Fruit fly (Drosophila melanogaster) whole organism, embryonic: Measurements from ENCODE around the gene put.

ENCODE experiments used
- Antp ChIP-seq: fragments of 200-800 bp; sonication (Bioruptor generic); optimal IDR thresholded peaks from 3 replicates; lab custom pipeline; 2016; ENCODE audit warnings: missing biosample characterization, missing genetic modification characterization
- Asciz ChIP-seq: fragments of 200-800 bp; sonication (Bioruptor generic); optimal IDR thresholded peaks from 2 replicates; lab custom pipeline; 2017; ENCODE audit warnings: missing biosample characterization, mild to moderate bottlenecking, missing genetic modification characterization, missing genetic modification reagents
- Awh ChIP-seq: fragments of 200-800 bp; sonication (Bioruptor generic); IDR thresholded peaks from 2 replicates; pipeline ENCODE4, ENCODE4 v1.3.6; 2022; ENCODE audit warnings: missing biosample characterization, missing genetic modification characterization
- Bdp1 ChIP-seq: fragments of 200-800 bp; sonication (Bioruptor generic); optimal IDR thresholded peaks from 3 replicates; lab custom pipeline; 2016; ENCODE audit warnings: missing biosample characterization, missing genetic modification characterization
- CG10654 ChIP-seq: fragments of 200-800 bp; sonication (Bioruptor generic); optimal IDR thresholded peaks from 2 replicates; lab custom pipeline; 2016; ENCODE audit warnings: missing biosample characterization, missing genetic modification characterization
- CG13624 ChIP-seq: fragments of 200-800 bp; sonication (Bioruptor generic); optimal IDR thresholded peaks from 2 replicates; lab custom pipeline; 2016; ENCODE audit warnings: missing biosample characterization, missing genetic modification characterization
- CG14667 ChIP-seq: fragments of 200-800 bp; sonication (Bioruptor generic); IDR thresholded peaks from 2 replicates; pipeline ENCODE4 v1.3.6; 2022; ENCODE audit warnings: missing biosample characterization, missing genetic modification characterization
- CG14965 ChIP-seq: fragments of 200-800 bp; sonication (Bioruptor generic); optimal IDR thresholded peaks from 2 replicates; lab custom pipeline; 2016; ENCODE audit warnings: missing biosample characterization, missing genetic modification characterization, borderline replicate concordance
- CG1529 ChIP-seq: fragments of 200-800 bp; sonication (Bioruptor generic); optimal IDR thresholded peaks from 3 replicates; lab custom pipeline; 2018; ENCODE audit warnings: missing biosample characterization, missing genetic modification characterization
- CG16815 ChIP-seq: fragments of 200-800 bp; sonication (Bioruptor generic); optimal IDR thresholded peaks from 3 replicates; lab custom pipeline; 2017; ENCODE audit warnings: missing biosample characterization, mild to moderate bottlenecking, missing genetic modification characterization
- CG2678 ChIP-seq: fragments of 200-800 bp; sonication (Bioruptor generic); optimal IDR thresholded peaks from 3 replicates; lab custom pipeline; 2019; ENCODE audit warnings: missing biosample characterization, mild to moderate bottlenecking, missing genetic modification characterization, moderate library complexity
- CG31224 ChIP-seq: fragments of 200-800 bp; sonication (Bioruptor generic); IDR thresholded peaks from 2 replicates; pipeline ENCODE4 v1.3.6; 2022; ENCODE audit warnings: missing biosample characterization, missing genetic modification characterization
- CG32532 ChIP-seq: fragments of 200-800 bp; sonication (Bioruptor generic); IDR thresholded peaks from 2 replicates; pipeline ENCODE4 v1.3.6; 2022; ENCODE audit warnings: missing biosample characterization, missing genetic modification characterization
- CG33213 ChIP-seq: fragments of 200-800 bp; sonication (Bioruptor generic); optimal IDR thresholded peaks from 3 replicates; lab custom pipeline; 2016; ENCODE audit warnings: missing biosample characterization, missing genetic modification characterization
- CG34224 ChIP-seq: fragments of 200-800 bp; sonication (Bioruptor generic); IDR thresholded peaks from 3 replicates; pipeline ENCODE4 v1.3.6; 2022; ENCODE audit warnings: missing biosample characterization, missing genetic modification characterization; ENCODE audit not compliant: partially characterized antibody
- CG3995 ChIP-seq: fragments of 200-800 bp; sonication (Bioruptor generic); optimal IDR thresholded peaks from 3 replicates; lab custom pipeline; 2016; ENCODE audit warnings: missing biosample characterization, missing genetic modification characterization
- CG4617 ChIP-seq: fragments of 200-800 bp; sonication (Bioruptor generic); optimal IDR thresholded peaks from 3 replicates; lab custom pipeline; 2016; ENCODE audit warnings: missing biosample characterization, missing genetic modification characterization, borderline replicate concordance
- CG4730 ChIP-seq: fragments of 200-800 bp; sonication (Bioruptor generic); IDR thresholded peaks from 2 replicates; pipeline ENCODE4 v1.3.6; 2022; ENCODE audit warnings: missing biosample characterization, missing genetic modification characterization
- CG5245 ChIP-seq: fragments of 200-800 bp; sonication (Bioruptor generic); optimal IDR thresholded peaks from 3 replicates; lab custom pipeline; 2016; ENCODE audit warnings: missing biosample characterization, missing genetic modification characterization
- CG6654 ChIP-seq: fragments of 200-800 bp; sonication (Bioruptor generic); optimal IDR thresholded peaks from 2 replicates; lab custom pipeline; 2017; ENCODE audit warnings: missing biosample characterization, mild to moderate bottlenecking, missing genetic modification characterization
- CG6791 ChIP-seq: fragments of 200-800 bp; sonication (Bioruptor generic); IDR thresholded peaks from 3 replicates; pipeline ENCODE4 v1.3.6; 2022; ENCODE audit warnings: missing biosample characterization, missing genetic modification characterization; ENCODE audit not compliant: partially characterized antibody
- CG6854 ChIP-seq: fragments of 200-800 bp; sonication (Bioruptor generic); optimal IDR thresholded peaks from 3 replicates; lab custom pipeline; 2017; ENCODE audit warnings: missing biosample characterization, mild to moderate bottlenecking, missing genetic modification characterization
- CG8290 ChIP-seq, 3 experiments: fragments of 200-800 bp; sonication (Bioruptor generic); optimal IDR thresholded peaks; 2 replicates each; lab custom pipeline; 2016 to 2019; ENCODE audit warnings: missing biosample characterization in 3 of 3, missing genetic modification characterization in 3 of 3, mild to moderate bottlenecking in 2 of 3, moderate library complexity in 1 of 3
- CG9437 ChIP-seq: fragments of 200-800 bp; sonication (Bioruptor generic); optimal IDR thresholded peaks from 2 replicates; lab custom pipeline; 2018; ENCODE audit warnings: missing biosample characterization, mild to moderate bottlenecking, missing genetic modification characterization
- Dek ChIP-seq: fragments of 200-800 bp; sonication (Bioruptor generic); optimal IDR thresholded peaks from 3 replicates; lab custom pipeline; 2019; ENCODE audit warnings: missing biosample characterization, mild to moderate bottlenecking, missing genetic modification characterization, moderate library complexity
- Drgx ChIP-seq: fragments of 200-800 bp; sonication (Bioruptor generic); IDR thresholded peaks from 2 replicates; pipeline ENCODE4 v1.3.6; 2022; ENCODE audit warnings: missing biosample characterization, missing genetic modification characterization
- MTF-1 ChIP-seq: fragments of 200-800 bp; sonication (Bioruptor generic); optimal IDR thresholded peaks from 2 replicates; lab custom pipeline; 2018; ENCODE audit warnings: missing biosample characterization, mild to moderate bottlenecking, missing genetic modification characterization, borderline replicate concordance
- Mad ChIP-seq: fragments of 200-800 bp; sonication (Bioruptor generic); optimal IDR thresholded peaks from 2 replicates; lab custom pipeline; 2016; ENCODE audit warnings: missing biosample characterization, missing genetic modification characterization
- Myb ChIP-seq: fragments of 200-800 bp; sonication (Bioruptor generic); optimal IDR thresholded peaks from 2 replicates; lab custom pipeline; 2016; ENCODE audit warnings: missing biosample characterization, missing genetic modification characterization
- Ravus ChIP-seq: fragments of 200-800 bp; sonication (Bioruptor generic); IDR thresholded peaks from 2 replicates; pipeline ENCODE4 v1.3.6; 2022; ENCODE audit warnings: missing biosample characterization, missing genetic modification characterization
- Rx ChIP-seq: fragments of 200-800 bp; sonication (Bioruptor generic); IDR thresholded peaks from 2 replicates; pipeline ENCODE4 v1.3.6; 2022; ENCODE audit warnings: missing biosample characterization, missing genetic modification characterization
- Side ChIP-seq: fragments of 200-800 bp; sonication (Bioruptor generic); optimal IDR thresholded peaks from 2 replicates; lab custom pipeline; 2016; ENCODE audit warnings: missing biosample characterization, missing genetic modification characterization
- Sox100B ChIP-seq: fragments of 200-800 bp; sonication (Bioruptor generic); optimal IDR thresholded peaks from 3 replicates; lab custom pipeline; 2018; ENCODE audit warnings: missing biosample characterization, mild to moderate bottlenecking, missing genetic modification characterization
- YL-1 ChIP-seq: fragments of 200-800 bp; sonication (Bioruptor generic); optimal IDR thresholded peaks from 3 replicates; lab custom pipeline; 2017; ENCODE audit warnings: missing biosample characterization, mild to moderate bottlenecking, missing genetic modification characterization
- abd-A ChIP-seq: fragments of 200-800 bp; sonication (Bioruptor generic); optimal IDR thresholded peaks from 3 replicates; lab custom pipeline; 2019; ENCODE audit warnings: missing biosample characterization, mild to moderate bottlenecking, missing genetic modification characterization, moderate library complexity
- emc ChIP-seq: fragments of 200-800 bp; sonication (Bioruptor generic); optimal IDR thresholded peaks from 2 replicates; lab custom pipeline; 2016; ENCODE audit warnings: missing biosample characterization, missing genetic modification characterization
- ems ChIP-seq: fragments of 200-800 bp; sonication (Bioruptor generic); optimal IDR thresholded peaks from 3 replicates; lab custom pipeline; 2016; ENCODE audit warnings: missing biosample characterization, missing genetic modification characterization
- gem ChIP-seq: fragments of 200-800 bp; sonication (Bioruptor generic); optimal IDR thresholded peaks from 2 replicates; lab custom pipeline; 2019; ENCODE audit warnings: missing biosample characterization, mild to moderate bottlenecking, missing genetic modification characterization, moderate library complexity
- grau ChIP-seq: fragments of 200-800 bp; optimal IDR thresholded peaks from 3 replicates; lab custom pipeline; 2019; ENCODE audit warnings: missing biosample characterization, mild to moderate bottlenecking, missing genetic modification characterization, moderate library complexity
- gsb-n ChIP-seq: fragments of 200-800 bp; sonication (Bioruptor generic); optimal IDR thresholded peaks from 3 replicates; lab custom pipeline; 2018; ENCODE audit warnings: missing biosample characterization, mild to moderate bottlenecking, missing genetic modification characterization
- hth ChIP-seq: fragments of >200 bp; optimal IDR thresholded peaks from 2 replicates; lab custom pipeline; 2017; ENCODE audit warnings: inconsistent platforms
- insv ChIP-seq, 2 experiments: fragments of 200-800 bp; sonication (Bioruptor generic); optimal IDR thresholded peaks; 3 replicates each; lab custom pipeline; 2016 to 2018; ENCODE audit warnings: missing biosample characterization in 2 of 2, missing genetic modification characterization in 2 of 2
- jing ChIP-seq: fragments of 200-800 bp; sonication (Bioruptor generic); optimal IDR thresholded peaks from 2 replicates; lab custom pipeline; 2018; ENCODE audit warnings: missing biosample characterization, mild to moderate bottlenecking, missing genetic modification characterization
- kay ChIP-seq: fragments of 200-800 bp; sonication (Bioruptor generic); optimal IDR thresholded peaks from 2 replicates; lab custom pipeline; 2016; ENCODE audit warnings: missing biosample characterization, missing genetic modification characterization
- onecut ChIP-seq: fragments of 200-800 bp; sonication (Bioruptor generic); IDR thresholded peaks from 2 replicates; pipeline ENCODE4 v1.3.6; 2022; ENCODE audit warnings: missing biosample characterization, missing genetic modification characterization
- sisA ChIP-seq: fragments of 200-800 bp; sonication (Bioruptor generic); IDR thresholded peaks from 2 replicates; pipeline ENCODE4 v1.3.6; 2022; ENCODE audit warnings: missing biosample characterization, missing genetic modification characterization
- twi ChIP-seq: fragments of 200-800 bp; optimal IDR thresholded peaks from 2 replicates; lab custom pipeline; 2019; ENCODE audit warnings: missing biosample characterization, mild to moderate bottlenecking, missing genetic modification characterization, moderate library complexity
- z ChIP-seq: fragments of 200-800 bp; sonication (Bioruptor generic); IDR thresholded peaks from 3 replicates; pipeline ENCODE4 v1.3.6; 2022; ENCODE audit warnings: missing biosample characterization, missing genetic modification characterization
- zen2 ChIP-seq: fragments of 200-800 bp; sonication (Bioruptor generic); IDR thresholded peaks from 3 replicates; pipeline ENCODE4 v1.3.6; 2022; ENCODE audit warnings: missing biosample characterization, missing genetic modification characterization; ENCODE audit not compliant: partially characterized antibody

The put gene

DNA sequence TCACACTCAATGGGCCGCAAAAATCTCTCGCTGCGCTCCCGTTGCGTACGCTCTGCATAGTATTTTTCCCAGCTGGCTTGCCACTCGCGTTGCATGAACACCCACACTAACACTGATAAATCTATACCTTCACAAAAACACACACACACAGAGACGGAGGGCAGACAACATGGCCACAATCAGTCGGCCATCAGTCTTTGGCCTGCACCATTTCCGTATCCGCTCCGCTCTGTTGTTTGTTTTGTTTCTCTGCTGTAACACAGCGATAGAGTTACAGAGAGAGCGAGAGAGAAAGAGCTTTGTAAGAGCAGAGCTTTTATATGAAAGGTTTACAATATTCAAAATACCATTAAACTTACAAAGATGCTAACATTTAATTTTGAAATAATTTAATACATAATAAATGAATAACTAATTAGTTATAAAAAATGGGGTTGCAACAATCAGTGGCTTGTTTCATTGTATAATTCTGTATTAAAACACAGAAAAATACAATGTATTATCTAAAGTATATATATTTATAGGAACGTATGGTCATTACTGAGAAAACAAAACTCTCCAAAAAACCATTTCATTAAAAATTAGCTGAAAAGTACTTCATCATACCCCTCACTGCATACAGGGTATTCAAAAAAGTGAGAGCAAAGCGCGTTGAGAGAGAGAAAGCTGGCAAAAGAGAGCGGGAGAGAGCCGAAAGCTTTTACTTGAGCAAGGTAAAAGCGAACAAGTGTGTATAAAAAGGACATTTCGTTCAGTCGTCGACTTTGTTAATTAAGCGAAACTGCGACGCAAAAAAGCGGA, 16.4 kb downstream of the put start, which contains the start of gene CG14853 (continued):
- TF ChIP-seq grau (tag; lab: Kevin White, UChicago), result peak; percentile 92
- no peak for TF ChIP-seq Mad
- peak; percentile 79 for TF ChIP-seq abd-A
- TF ChIP-seq CG14667, result peak; percentile 72
- TF ChIP-seq Drgx (GFP tag; lab: Robert Waterston, UW), result no peak; the same call in 1 of the 2 replicates
- peak; percentile 69 for TF ChIP-seq CG1529 (GFP tag; lab: Kevin White, UChicago)
- peak; percentile 61 for TF ChIP-seq Rx (GFP tag; lab: Robert Waterston, UW)
- peak; percentile 54 for TF ChIP-seq twi
- peak; percentile 56 for TF ChIP-seq sisA (GFP tag; lab: Robert Waterston, UW)
- TF ChIP-seq CG34224 (GFP tag; lab: Robert Waterston, UW), result no peak
- no peak for TF ChIP-seq CG33213 (GFP tag; lab: Kevin White, UChicago)
- peak; percentile 59 for TF ChIP-seq kay (GFP tag; lab: Kevin White, UChicago)
- TF ChIP-seq gem (tag; lab: Kevin White, UChicago), result peak; percentile 89
- TF ChIP-seq CG31224 (GFP tag; lab: Robert Waterston, UW), result peak; percentile 7; the same call in 1 of the 2 replicates
- TF ChIP-seq MTF-1 (GFP tag; lab: Kevin White, UChicago), result peak; percentile 84
- TF ChIP-seq Myb, result no peak
- TF ChIP-seq Bdp1, result no peak
- TF ChIP-seq jing (GFP tag; lab: Kevin White, UChicago), result peak; percentile 55
- no peak for TF ChIP-seq zen2 (GFP tag; lab: Robert Waterston, UW)
- peak; percentile 29 for TF ChIP-seq ems
- no peak for TF ChIP-seq CG13624 (GFP tag; lab: Kevin White, UChicago)
- TF ChIP-seq CG6854 (GFP tag; lab: Kevin White, UChicago), result peak; percentile 61
- peak; percentile 1 for TF ChIP-seq CG6654 (GFP tag; lab: Kevin White, UChicago)
- TF ChIP-seq hth, result no peak
- peak; percentile 39 for TF ChIP-seq Ravus (GFP tag; lab: Robert Waterston, UW)
- peak; percentile 29 for TF ChIP-seq gsb-n (tag; lab: Kevin White, UChicago)
- TF ChIP-seq Side, result no peak
- peak; percentile 58 for TF ChIP-seq onecut (GFP tag; lab: Robert Waterston, UW)
- TF ChIP-seq Sox100B (GFP tag; lab: Kevin White, UChicago), result peak; percentile 75
- TF ChIP-seq CG6791 (GFP tag; lab: Robert Waterston, UW), result no peak
- no peak for TF ChIP-seq CG5245 (GFP tag; lab: Kevin White, UChicago)
- TF ChIP-seq insv (GFP tag; optimal IDR thresholded peaks at IDR 0.05; lab: Kevin White, UChicago), result peak in 1 of 2 experiments; percentile 47
- TF ChIP-seq CG10654 (GFP tag; lab: Kevin White, UChicago), result peak; percentile 55
- TF ChIP-seq CG2678 (tag; lab: Kevin White, UChicago), result peak; percentile 88
- peak; percentile 15 for TF ChIP-seq CG8290 (GFP tag; optimal IDR thresholded peaks at IDR 0.05; lab: Kevin White, UChicago)
- peak; percentile 50 to 82 for TF ChIP-seq CG8290 (tag; optimal IDR thresholded peaks at IDR 0.05; lab: Kevin White, UChicago)
- no peak for TF ChIP-seq CG3995 (GFP tag; lab: Kevin White, UChicago)
- peak; percentile 53 for TF ChIP-seq CG4730 (GFP tag; lab: Robert Waterston, UW)
- TF ChIP-seq Awh (GFP tag; lab: Robert Waterston, UW), result peak; percentile 59
- TF ChIP-seq z (GFP tag; lab: Robert Waterston, UW), result peak; percentile 12; the same call in 1 of the 3 replicates
- peak; percentile 53 for TF ChIP-seq CG16815
- TF ChIP-seq Dek (tag; lab: Kevin White, UChicago), result peak; percentile 77
- no peak for TF ChIP-seq Antp (GFP tag; lab: Kevin White, UChicago)
- TF ChIP-seq YL-1, result peak; percentile 9
- no peak for TF ChIP-seq emc (GFP tag; lab: Kevin White, UChicago)
- peak; percentile 84 for TF ChIP-seq CG9437 (GFP tag; lab: Kevin White, UChicago)
- peak; percentile 76 for TF ChIP-seq CG32532 (GFP tag; lab: Robert Waterston, UW)
- peak; percentile 62 for TF ChIP-seq Asciz (GFP tag; lab: Kevin White, UChicago)
- TF ChIP-seq CG4617 (GFP tag; lab: Kevin White, UChicago), result peak; percentile 44
- TF ChIP-seq CG14965 (GFP tag; lab: Kevin White, UChicago), result no peak
